3 worm cellular contexts compared by ENCODE assay signal in genomic region chrIII:10637933-10638332, ce11.
TF ChIP-seq lines count a peak whose summit lies in the region.

No protein-coding gene starts in this region.

TF ChIP-seq in whole organism, L1 larva, 84 proteins besides CTCF, POLR2A, EP300 and RAD21:
- TF ChIP-seq Y116A8C.19 (tag; optimal IDR thresholded peaks at IDR 0.05; lab: Kevin White, UChicago; ENCODE audit: borderline replicate concordance) (no peak), lin-39 (tag; optimal IDR thresholded peaks at IDR 0.05; lab: Kevin White, UChicago) (no peak), ceh-82 (tag; optimal IDR thresholded peaks at IDR 0.05; lab: Kevin White, UChicago) (no peak), blmp-1 (tag; optimal IDR thresholded peaks at IDR 0.05; lab: Kevin White, UChicago) (peak; percentile 78), ceh-8 (GFP tag; optimal IDR thresholded peaks at IDR 0.05; lab: Kevin White, UChicago) (no peak)
TF ChIP-seq in whole organism, L1 larva: peak in this region for 1.

TF ChIP-seq in whole organism, L3 larva, 47 proteins besides CTCF, POLR2A, EP300 and RAD21:
- TF ChIP-seq pha-4 (tag; optimal IDR thresholded peaks at IDR 0.05; lab: Kevin White, UChicago) (peak; percentile 31), elt-3 (tag; optimal IDR thresholded peaks at IDR 0.05; lab: Kevin White, UChicago) (no peak), lsy-12 (tag; optimal IDR thresholded peaks at IDR 0.05; lab: Kevin White, UChicago) (no peak), nhr-28 (tag; optimal IDR thresholded peaks at IDR 0.05; lab: Kevin White, UChicago) (no peak), sea-2 (GFP tag; optimal IDR thresholded peaks at IDR 0.05; lab: Kevin White, UChicago) (no peak)

TF ChIP-seq in whole organism, young adult, 124 proteins besides CTCF, POLR2A, EP300 and RAD21:
- TF ChIP-seq sea-2 (GFP tag; IDR thresholded peaks at IDR 0.05; lab: Robert Waterston, UW): no peak
- TF ChIP-seq hmg-1.2 (GFP tag; IDR thresholded peaks at IDR 0.05; lab: Robert Waterston, UW): 0 out of 2 replicates have a peak, but pooled peaks have one; percentile 24
